Fruit fly (Drosophila melanogaster) Kc167 (cell line): ENCODE measurements around the gene DIP-kappa.

Experiments used
- Myc ChIP-seq: fragments of >200 bp; optimal IDR thresholded peaks from 2 replicates; lab custom pipeline; 2017; ENCODE audit warnings: missing external identifiers
- Sin3A ChIP-seq: fragments of >200 bp; optimal IDR thresholded peaks from 2 replicates; lab custom pipeline; 2018; ENCODE audit warnings: missing external identifiers
- h ChIP-seq: fragments of >200 bp; optimal IDR thresholded peaks from 3 replicates; lab custom pipeline; 2018; ENCODE audit warnings: missing external identifiers
- insv ChIP-seq: fragments of >200 bp; optimal IDR thresholded peaks from 3 replicates; lab custom pipeline; 2018; ENCODE audit warnings: missing external identifiers
- psq ChIP-seq: fragments of >200 bp; optimal IDR thresholded peaks from 2 replicates; lab custom pipeline; 2017; ENCODE audit warnings: missing external identifiers
- ttk ChIP-seq: sonication (Bioruptor generic); optimal IDR thresholded peaks from 2 replicates; lab custom pipeline; 2017; ENCODE audit warnings: missing external identifiers

The DIP-kappa gene

DNA sequence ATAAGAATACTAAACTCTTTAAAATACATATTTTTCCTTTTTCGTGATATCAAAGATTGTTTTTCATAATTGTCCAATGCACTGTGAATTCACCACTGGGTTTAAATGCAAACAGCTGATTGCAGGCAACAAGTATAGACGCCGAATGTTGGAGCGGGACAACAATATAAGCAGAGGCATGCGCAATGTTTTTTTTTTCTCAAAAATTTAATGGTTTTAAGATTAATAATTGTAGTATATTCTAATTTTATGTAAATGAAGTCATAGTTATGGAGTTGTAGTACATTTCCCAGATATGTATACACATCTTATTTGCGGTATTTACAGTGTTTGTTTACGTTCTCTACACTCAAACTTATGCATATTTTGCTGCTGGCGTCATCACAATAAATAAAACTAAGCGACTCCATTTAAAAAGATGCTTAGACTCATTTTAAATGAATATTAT is 76.6 kb downstream of the DIP-kappa start:
- TF ChIP-seq ttk (lab: Kevin White, UChicago) (no peak), psq (lab: Kevin White, UChicago) (no peak)

DNA sequence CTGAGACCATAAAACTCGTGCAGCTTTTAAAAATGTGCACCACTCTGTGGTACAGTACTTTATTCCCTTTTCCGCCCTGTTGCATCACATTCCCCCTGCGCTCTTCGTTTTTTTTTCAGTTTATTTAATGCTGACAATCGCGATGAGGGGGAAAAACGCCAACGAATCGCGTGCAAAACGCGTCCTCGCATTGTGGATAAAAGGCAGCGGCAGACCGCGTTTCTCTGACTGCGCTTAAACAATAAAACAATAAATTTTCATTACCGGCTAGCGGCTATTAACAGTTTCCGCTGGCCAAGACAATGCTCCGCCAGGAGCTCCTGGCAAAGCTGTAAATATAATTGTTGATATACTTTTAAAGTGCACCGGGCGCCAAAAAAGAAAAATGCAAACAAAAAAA is 87.2 kb downstream of the DIP-kappa start:
- TF ChIP-seq ttk (lab: Kevin White, UChicago) = no peak
- TF ChIP-seq psq (lab: Kevin White, UChicago) = no peak
- no peak for TF ChIP-seq h (lab: Kevin White, UChicago)
- no peak for TF ChIP-seq insv (lab: Kevin White, UChicago)
- TF ChIP-seq Myc (lab: Kevin White, UChicago) = no peak
- no peak for TF ChIP-seq Sin3A
